Worm (Caenorhabditis elegans) whole organism, L4 larva: ENCODE measurements around the gene madf-8.
A peak's percentile ranks its signal among the peaks of the same experiment; 100 is the strongest.

Experiments used
- D1046.2 ChIP-seq: fragments of 200-800 bp; sonication (Bioruptor generic); IDR thresholded peaks from 2 replicates; pipeline ENCODE4 v1.3.6; 2022; ENCODE audit warnings: missing genetic modification characterization, missing compliant biosample characterization
- F10B5.3 ChIP-seq: sonication (generic microtip); optimal IDR thresholded peaks from 2 replicates; lab custom pipeline; 2016; ENCODE audit warnings: mild to moderate bottlenecking, missing genetic modification characterization, missing compliant biosample characterization
- F26F4.8 ChIP-seq: fragments of 200-800 bp; sonication (Bioruptor generic); conservative IDR thresholded peaks from 2 replicates; pipeline ENCODE4 v1.3.6; 2022; ENCODE audit warnings: missing genetic modification characterization, missing compliant biosample characterization
- F49E8.2 ChIP-seq: sonication (generic microtip); optimal IDR thresholded peaks from 2 replicates; lab custom pipeline; 2016; ENCODE audit warnings: missing compliant biosample characterization, mild to moderate bottlenecking, missing genetic modification characterization, borderline replicate concordance
- T26A8.4 ChIP-seq: fragments of 200-800 bp; sonication (Bioruptor generic); IDR thresholded peaks from 2 replicates; pipeline ENCODE4 v1.3.6; 2022; ENCODE audit warnings: missing genetic modification characterization, missing compliant biosample characterization
- Y48G9A.11 ChIP-seq: fragments of 200-800 bp; sonication (Bioruptor generic); IDR thresholded peaks from 2 replicates; pipeline ENCODE4 v1.3.6; 2022; ENCODE audit warnings: missing genetic modification reagents, missing genetic modification characterization, missing compliant biosample characterization
- Y5F2A.4 ChIP-seq: fragments of 200-800 bp; sonication (Bioruptor generic); optimal IDR thresholded peaks from 2 replicates; lab custom pipeline; 2018; ENCODE audit warnings: mild to moderate bottlenecking, missing genetic modification characterization, missing compliant biosample characterization
- Y75B8A.6 ChIP-seq: fragments of 200-800 bp; sonication (Bioruptor generic); IDR thresholded peaks from 2 replicates; pipeline ENCODE4 v1.3.6; 2022; ENCODE audit warnings: missing genetic modification reagents, missing genetic modification characterization, missing compliant biosample characterization
- ZK546.5 ChIP-seq, 2 experiments: sonication (generic microtip); optimal IDR thresholded peaks; 2 replicates each; lab custom pipeline; 2017; ENCODE audit warnings: missing biosample characterization in 2 of 2, missing genetic modification characterization in 2 of 2
- aha-1 ChIP-seq: fragments of 150-350 bp; peaks from one replicate; lab custom pipeline; 2014; ENCODE audit warnings: missing biosample characterization, missing genetic modification characterization
- ceh-44 ChIP-seq: fragments of 200-800 bp; sonication (Bioruptor generic); IDR thresholded peaks from 2 replicates; pipeline ENCODE4 v1.3.6; 2022; ENCODE audit warnings: missing genetic modification reagents, missing genetic modification characterization, missing compliant biosample characterization
- ctbp-1 ChIP-seq: fragments of 200-800 bp; sonication (Bioruptor generic); IDR thresholded peaks from 2 replicates; pipeline ENCODE4 v1.3.6; 2022; ENCODE audit warnings: missing genetic modification reagents, missing genetic modification characterization, missing compliant biosample characterization
- dmd-6 ChIP-seq: fragments of 200-800 bp; sonication (Bioruptor generic); IDR thresholded peaks from 2 replicates; pipeline ENCODE4 v1.3.6; 2022; ENCODE audit warnings: missing genetic modification reagents, missing genetic modification characterization, missing compliant biosample characterization
- dmd-9 ChIP-seq: fragments of 200-800 bp; sonication (Bioruptor generic); IDR thresholded peaks from 2 replicates; pipeline ENCODE4 v1.3.6; 2022; ENCODE audit warnings: missing genetic modification reagents, missing genetic modification characterization, missing compliant biosample characterization
- fkh-10 ChIP-seq: fragments of 150-350 bp; optimal IDR thresholded peaks from 2 replicates; lab custom pipeline; 2014; ENCODE audit warnings: missing biosample characterization, missing genetic modification reagents, missing genetic modification characterization
- fos-1 ChIP-seq: fragments of 150-350 bp; optimal IDR thresholded peaks from 2 replicates; lab custom pipeline; 2014; ENCODE audit warnings: missing biosample characterization, missing genetic modification characterization
- gei-8 ChIP-seq: fragments of 200-800 bp; sonication (Bioruptor generic); optimal IDR thresholded peaks from 2 replicates; lab custom pipeline; 2018; ENCODE audit warnings: mild to moderate bottlenecking, missing genetic modification characterization, missing compliant biosample characterization
- hif-1 ChIP-seq, 2 experiments: sonication (generic microtip); optimal IDR thresholded peaks; 2 replicates each; lab custom pipeline; 2016 to 2017; ENCODE audit warnings: missing compliant biosample characterization in 2 of 2, missing genetic modification characterization in 2 of 2, missing genetic modification reagents in 2 of 2, missing genotype in 2 of 2, mild to moderate bottlenecking in 1 of 2
- hlh-11 ChIP-seq: fragments of 200-800 bp; sonication (Bioruptor generic); optimal IDR thresholded peaks from 2 replicates; lab custom pipeline; 2018; ENCODE audit warnings: mild to moderate bottlenecking, missing genetic modification characterization, missing compliant biosample characterization
- hlh-30 ChIP-seq: sonication (generic microtip); optimal IDR thresholded peaks from 2 replicates; lab custom pipeline; 2017; ENCODE audit warnings: antibody characterized with exemption, mild to moderate bottlenecking, missing genetic modification characterization, missing compliant biosample characterization; ENCODE audit not compliant: insufficient read depth
- hmg-1.1 ChIP-seq: fragments of 200-800 bp; sonication (Bioruptor generic); IDR thresholded peaks from 2 replicates; pipeline ENCODE4 v1.3.6; 2022; ENCODE audit warnings: missing genetic modification reagents, missing genetic modification characterization, missing compliant biosample characterization
- lim-7 ChIP-seq: fragments of 200-800 bp; sonication (Bioruptor generic); IDR thresholded peaks from 2 replicates; pipeline ENCODE4 v1.3.6; 2022; ENCODE audit warnings: missing genetic modification characterization, missing compliant biosample characterization
- lin-1 ChIP-seq: fragments of 200-800 bp; sonication (Bioruptor generic); IDR thresholded peaks from 2 replicates; pipeline ENCODE4 v1.3.6; 2022; ENCODE audit warnings: missing genetic modification reagents, missing genetic modification characterization, missing compliant biosample characterization
- lin-38 ChIP-seq: fragments of 200-800 bp; sonication (Bioruptor generic); IDR thresholded peaks from 2 replicates; pipeline ENCODE4 v1.3.6; 2022; ENCODE audit warnings: missing genetic modification reagents, missing genetic modification characterization, missing compliant biosample characterization
- lir-3 ChIP-seq: sonication (generic microtip); optimal IDR thresholded peaks from 2 replicates; lab custom pipeline; 2016; ENCODE audit warnings: mild to moderate bottlenecking, missing genetic modification characterization, missing compliant biosample characterization
- lsy-2 ChIP-seq, 2 experiments: fragments of 150-350 bp in 1 of 2; sonication (generic microtip) in 1 of 2; optimal IDR thresholded peaks; 2 replicates each; lab custom pipeline; 2014 to 2017; ENCODE audit warnings: missing biosample characterization in 2 of 2, missing genetic modification characterization in 2 of 2
- madf-5 ChIP-seq, 2 experiments: fragments of 200-800 bp; sonication (Bioruptor generic); IDR thresholded peaks; 2 replicates each; pipeline ENCODE4 v1.3.6; 2022; ENCODE audit warnings: missing compliant biosample characterization in 2 of 2, missing genetic modification characterization in 2 of 2
- mep-1 ChIP-seq: fragments of 150-350 bp; sonication (generic microtip); optimal IDR thresholded peaks from 3 replicates; lab custom pipeline; 2014; ENCODE audit warnings: missing biosample characterization, missing genetic modification characterization
- nhr-11 ChIP-seq: fragments of 150-350 bp; optimal IDR thresholded peaks from 2 replicates; lab custom pipeline; 2014; ENCODE audit warnings: missing biosample characterization, missing genetic modification characterization
- nhr-237 ChIP-seq: sonication (generic microtip); optimal IDR thresholded peaks from 2 replicates; lab custom pipeline; 2017; ENCODE audit warnings: missing biosample characterization, missing genetic modification characterization
- nhr-25 ChIP-seq: sonication (generic microtip); optimal IDR thresholded peaks from 2 replicates; lab custom pipeline; 2017; ENCODE audit warnings: missing genetic modification characterization, mild to moderate bottlenecking, missing compliant biosample characterization, antibody characterized with exemption, moderate library complexity, borderline replicate concordance; ENCODE audit not compliant: insufficient read depth
- nhr-28 ChIP-seq: fragments of 150-350 bp; optimal IDR thresholded peaks from 2 replicates; lab custom pipeline; 2014; ENCODE audit warnings: missing biosample characterization, missing genetic modification characterization
- nhr-77 ChIP-seq: fragments of 150-350 bp; optimal IDR thresholded peaks from 2 replicates; lab custom pipeline; 2014; ENCODE audit warnings: missing biosample characterization, missing genetic modification characterization
- php-3 ChIP-seq: fragments of 200-800 bp; sonication (Bioruptor generic); IDR thresholded peaks from 2 replicates; pipeline ENCODE4 v1.3.6; 2022; ENCODE audit warnings: missing genetic modification reagents, missing genetic modification characterization, missing compliant biosample characterization
- rbr-2 ChIP-seq: sonication (generic microtip); optimal IDR thresholded peaks from 2 replicates; lab custom pipeline; 2016; ENCODE audit warnings: missing genotype, missing genetic modification characterization, missing compliant biosample characterization
- set-16 ChIP-seq: fragments of 200-800 bp; sonication (Bioruptor generic); IDR thresholded peaks from 2 replicates; pipeline ENCODE4 v1.3.6; 2022; ENCODE audit warnings: missing genetic modification reagents, missing genetic modification characterization, missing compliant biosample characterization
- skn-1 ChIP-seq: fragments of 150-350 bp; optimal IDR thresholded peaks from 2 replicates; lab custom pipeline; 2014; ENCODE audit warnings: missing biosample characterization, missing genetic modification characterization
- unc-130 ChIP-seq: sonication (generic microtip); optimal IDR thresholded peaks from 2 replicates; lab custom pipeline; 2016; ENCODE audit warnings: missing genetic modification reagents, missing genetic modification characterization, missing compliant biosample characterization
- unc-62 ChIP-seq, 3 experiments: fragments of 150-350 bp in 1 of 3; sonication (generic microtip); optimal IDR thresholded peaks in 2 of 3; peaks in 1 of 3; 1 replicate in 1 of 3; 2 replicates in 2 of 3; lab custom pipeline; 2014 to 2017; ENCODE audit warnings: missing biosample characterization in 3 of 3, missing genetic modification characterization in 3 of 3, missing genetic modification reagents in 3 of 3, missing genotype in 1 of 3
- ztf-11 ChIP-seq: fragments of 150-350 bp; optimal IDR thresholded peaks from 2 replicates; lab custom pipeline; 2014; ENCODE audit warnings: missing biosample characterization, missing genetic modification characterization

Gene madf-8

ce11 chrIII:3674149-3674548 is 23.5 kb upstream of the madf-8 start:
- TF ChIP-seq F26F4.8 (GFP tag; lab: Robert Waterston, UW) (no peak), unc-130 (GFP tag; lab: Kevin White, UChicago) (no peak), ctbp-1 (GFP tag; lab: Robert Waterston, UW) (no peak), lin-1 (GFP tag; lab: Robert Waterston, UW) (no peak), gei-8 (GFP tag; lab: Kevin White, UChicago) (no peak), fkh-10 (GFP tag; lab: Kevin White, UChicago) (no peak), aha-1 (no peak), dmd-9 (GFP tag; lab: Robert Waterston, UW) (no peak), skn-1 (tag; lab: Kevin White, UChicago) (no peak), lir-3 (tag; lab: Kevin White, UChicago) (no peak)
- TF ChIP-seq, all 104 proteins: peak for 0

ce11 chrIII:3672839-3673238 is 22.2 kb upstream of the madf-8 start:
- TF ChIP-seq Y5F2A.4 (GFP tag; lab: Kevin White, UChicago) (no peak), lim-7 (no peak), fos-1 (no peak), Y75B8A.6 (no peak), rbr-2 (peak; percentile 40), F49E8.2 (tag; lab: Kevin White, UChicago) (no peak), hif-1 (tag; optimal IDR thresholded peaks at IDR 0.05; lab: Kevin White, UChicago) (no peak), mep-1 (tag; lab: Kevin White, UChicago) (peak; percentile 47), ztf-11 (tag; lab: Kevin White, UChicago) (no peak), F10B5.3 (tag; lab: Kevin White, UChicago) (no peak), lsy-2 (tag; optimal IDR thresholded peaks at IDR 0.05; lab: Kevin White, UChicago) (peak in 1 of 2 experiments; percentile 37), hmg-1.1 (GFP tag; lab: Robert Waterston, UW) (peak; percentile 37; the same call in 1 of the 2 replicates), nhr-28 (peak; percentile 21), hlh-30 (tag; lab: Kevin White, UChicago) (peak; percentile 9), ceh-44 (GFP tag; lab: Robert Waterston, UW) (no peak), lir-3 (tag; lab: Kevin White, UChicago) (no peak), nhr-25 (tag; lab: Kevin White, UChicago) (peak; percentile 20), unc-130 (GFP tag; lab: Kevin White, UChicago) (no peak), dmd-9 (GFP tag; lab: Robert Waterston, UW) (no peak), aha-1 (no peak), gei-8 (GFP tag; lab: Kevin White, UChicago) (no peak), set-16 (no peak), fkh-10 (GFP tag; lab: Kevin White, UChicago) (peak; percentile 41), D1046.2 (GFP tag; lab: Robert Waterston, UW) (no peak), dmd-6 (GFP tag; lab: Robert Waterston, UW) (0 out of 2 replicates have a peak, but pooled peaks have one; percentile 7), nhr-77 (tag; lab: Kevin White, UChicago) (no peak), hlh-11 (tag; lab: Kevin White, UChicago) (peak; percentile 24), madf-5 (GFP tag; IDR thresholded peaks at IDR 0.05; lab: Robert Waterston, UW) (no peak)

ce11 chrIII:3670984-3671383 is 20.4 kb upstream of the madf-8 start:
- TF ChIP-seq lin-38 (GFP tag; lab: Robert Waterston, UW) (no peak), Y48G9A.11 (GFP tag; lab: Robert Waterston, UW) (no peak), lsy-2 (tag; optimal IDR thresholded peaks at IDR 0.05; lab: Kevin White, UChicago) (peak in 1 of 2 experiments; percentile 36), hmg-1.1 (GFP tag; lab: Robert Waterston, UW) (0 out of 2 replicates have a peak, but pooled peaks have one; percentile 8), nhr-11 (peak; percentile 32)

ce11 chrIII:3670336-3670735 is 19.7 kb upstream of the madf-8 start, which contains the start of gene C46F11.6:
Gene C46F11.6, minus strand, starts transcription at chrIII:3670436.
- no peak for TF ChIP-seq ZK546.5 (tag; optimal IDR thresholded peaks at IDR 0.05; lab: Kevin White, UChicago)
- peak in 1 of 2 experiments; percentile 58 for TF ChIP-seq unc-62 (GFP tag; optimal IDR thresholded peaks at IDR 0.05 in 1 of 2; lab: Kevin White, UChicago)
- TF ChIP-seq unc-62 (tag; optimal IDR thresholded peaks at IDR 0.05; lab: Kevin White, UChicago), result no peak
- no peak for TF ChIP-seq nhr-237 (tag; lab: Kevin White, UChicago)
- no peak for TF ChIP-seq php-3 (GFP tag; lab: Robert Waterston, UW)
- TF ChIP-seq T26A8.4 (GFP tag; lab: Robert Waterston, UW), result no peak
